Worm (Caenorhabditis elegans): ENCODE measurements around the gene kgb-1.

kgb-1 gene

DNA sequence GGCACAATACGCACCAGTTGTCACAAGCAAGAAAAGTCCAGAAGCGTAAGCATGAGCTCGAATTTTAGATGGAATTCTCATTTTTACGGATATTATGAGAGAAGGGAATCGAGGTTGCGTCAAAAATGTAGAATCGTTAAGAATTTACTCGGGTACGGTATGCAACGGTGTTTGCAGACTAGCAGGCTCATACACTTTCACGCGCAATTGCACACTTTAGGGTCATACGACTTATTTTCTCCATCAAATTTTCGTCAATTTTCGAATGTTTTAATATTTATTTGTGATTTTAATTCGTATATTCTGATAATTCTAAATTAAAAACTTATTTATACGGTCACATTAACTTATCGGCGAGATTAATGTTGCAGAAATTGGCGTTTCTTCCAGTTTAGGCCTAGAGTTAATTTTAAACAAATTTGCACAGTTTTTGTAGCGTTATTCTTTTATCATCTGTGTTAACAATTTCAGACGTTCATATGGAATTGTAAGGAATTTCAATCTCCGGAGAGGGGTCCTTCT is 16.4 kb downstream of the kgb-1 start, which contains the start of the genes T07A9.15 and nog-1 (continued):
- TF ChIP-seq egl-43 (GFP tag; IDR thresholded peaks at IDR 0.05) (no peak), F26F4.8 (GFP tag; conservative IDR thresholded peaks at IDR 0.05) (no peak), vab-7 (GFP tag; IDR thresholded peaks at IDR 0.05) (0 out of 2 replicates have a peak, but pooled peaks have one; percentile 22), saeg-2 (GFP tag; IDR thresholded peaks at IDR 0.05) (no peak), nhr-25 (tag; optimal IDR thresholded peaks at IDR 0.05; ENCODE audit: borderline replicate concordance, insufficient read depth) (peak; percentile 40), nhr-237 (tag; optimal IDR thresholded peaks at IDR 0.05) (no peak), ztf-11 (tag; optimal IDR thresholded peaks at IDR 0.05) (no peak), ceh-82 (tag; optimal IDR thresholded peaks at IDR 0.05) (no peak), ZK546.5 (tag; optimal IDR thresholded peaks at IDR 0.05) (no peak), D1046.2 (GFP tag; IDR thresholded peaks at IDR 0.05) (no peak), lin-13 (GFP tag; optimal IDR thresholded peaks at IDR 0.05) (no peak), dmd-9 (GFP tag; IDR thresholded peaks at IDR 0.05) (no peak), mxl-3 (GFP tag; optimal IDR thresholded peaks at IDR 0.05) (no peak), daf-12 (tag; optimal IDR thresholded peaks at IDR 0.05) (no peak), mdl-1 (tag; optimal IDR thresholded peaks at IDR 0.05) (no peak), ctbp-1 (GFP tag; IDR thresholded peaks at IDR 0.05) (no peak), ces-1 (GFP tag; optimal IDR thresholded peaks at IDR 0.05) (no peak), nhr-111 (GFP tag; optimal IDR thresholded peaks at IDR 0.05) (no peak), spr-3 (GFP tag; optimal IDR thresholded peaks at IDR 0.05) (no peak), mxl-2 (GFP tag; conservative IDR thresholded peaks at IDR 0.05) (no peak), ztf-7 (tag; optimal IDR thresholded peaks at IDR 0.05) (no peak), Y75B8A.6 (GFP tag; IDR thresholded peaks at IDR 0.05) (no peak), lin-38 (GFP tag; IDR thresholded peaks at IDR 0.05) (peak; percentile 65), zfp-3 (GFP tag; conservative IDR thresholded peaks at IDR 0.05) (no peak), tra-1 (GFP tag; IDR thresholded peaks at IDR 0.05) (no peak), lim-7 (GFP tag; IDR thresholded peaks at IDR 0.05) (no peak), nhr-10 (tag; optimal IDR thresholded peaks at IDR 0.05) (no peak), mes-2 (tag; optimal IDR thresholded peaks at IDR 0.05; ENCODE audit: poor library complexity, severe bottlenecking) (peak; percentile 88), jun-1 (tag; optimal IDR thresholded peaks at IDR 0.05) (no peak), nhr-6 (tag; optimal IDR thresholded peaks at IDR 0.05) (peak; percentile 66), unc-130 (GFP tag; optimal IDR thresholded peaks at IDR 0.05) (no peak), ceh-32 (tag; optimal IDR thresholded peaks at IDR 0.05; ENCODE audit: poor library complexity) (no peak), fos-1 (tag; optimal IDR thresholded peaks at IDR 0.05) (no peak), sdz-12 (GFP tag; optimal IDR thresholded peaks at IDR 0.05) (no peak), lin-39 (tag; optimal IDR thresholded peaks at IDR 0.05) (no peak), F44E2.7 (GFP tag; IDR thresholded peaks at IDR 0.05) (no peak), lin-1 (GFP tag; IDR thresholded peaks at IDR 0.05) (no peak), nhr-77 (tag; optimal IDR thresholded peaks at IDR 0.05) (peak; percentile 44), T20F7.1 (GFP tag; optimal IDR thresholded peaks at IDR 0.05) (no peak), T26A8.4 (GFP tag; IDR thresholded peaks at IDR 0.05) (no peak), rbr-2 (tag; optimal IDR thresholded peaks at IDR 0.05) (peak; percentile 41), ceh-62 (tag; optimal IDR thresholded peaks at IDR 0.05) (no peak), unc-39 (tag; optimal IDR thresholded peaks at IDR 0.05) (no peak), set-16 (GFP tag; IDR thresholded peaks at IDR 0.05) (no peak), hlh-11 (tag; optimal IDR thresholded peaks at IDR 0.05) (peak; percentile 27), nhr-41 (GFP tag; IDR thresholded peaks at IDR 0.05) (no peak), lin-29 (GFP tag; IDR thresholded peaks at IDR 0.05) (no peak), snpc-4 (tag; optimal IDR thresholded peaks at IDR 0.05) (no peak), zip-11 (GFP tag; IDR thresholded peaks at IDR 0.05) (no peak), tag-97 (GFP tag; IDR thresholded peaks at IDR 0.05) (no peak), ceh-44 (GFP tag; IDR thresholded peaks at IDR 0.05) (no peak), madf-9 (GFP tag; conservative IDR thresholded peaks at IDR 0.05) (no peak)
